Worm (Caenorhabditis elegans): ENCODE data around the gene rfs-1.

ce11 chrIII:8202754-8203153 lies 23.5 kb upstream of the rfs-1 start, which contains the start of gene snb-5:
- TF ChIP-seq mep-1 (tag; optimal IDR thresholded peaks at IDR 0.05) (no peak), ztf-11 (tag; optimal IDR thresholded peaks at IDR 0.05) (no peak), ceh-82 (tag; optimal IDR thresholded peaks at IDR 0.05) (no peak), dsc-1 (tag; optimal IDR thresholded peaks at IDR 0.05) (no peak), elt-2 (tag; optimal IDR thresholded peaks at IDR 0.05) (no peak)

All from whole organism, L1 larva.